Fruit fly (Drosophila melanogaster) whole organism, wandering third instar larva: Measurements from ENCODE around the gene Idgf1.

Experiments
- Myc ChIP-seq: fragments of >200 bp; optimal IDR thresholded peaks from 2 replicates; lab custom pipeline; 2017
- Rel ChIP-seq, 2 experiments: fragments of 200-800 bp; sonication (Bioruptor generic) in 1 of 2; optimal IDR thresholded peaks; 2 replicates in 1 of 2; 3 replicates in 1 of 2; lab custom pipeline; 2016 to 2019; ENCODE audit warnings: mild to moderate bottlenecking in 2 of 2, missing biosample characterization in 2 of 2, missing genetic modification characterization in 2 of 2, moderate library complexity in 1 of 2
- Vsx2 ChIP-seq: fragments of 200-300, 225-300 bp; sonication (Bioruptor generic); optimal IDR thresholded peaks from 2 replicates; lab custom pipeline; 2018; ENCODE audit warnings: missing biosample characterization, missing genetic modification characterization; ENCODE audit not compliant: partially characterized antibody
- rgr ChIP-seq: fragments of 200-800 bp; sonication (Bioruptor generic); optimal IDR thresholded peaks from 3 replicates; lab custom pipeline; 2016; ENCODE audit warnings: missing biosample characterization, mild to moderate bottlenecking, missing genetic modification characterization
- usp ChIP-seq: fragments of >200 bp; optimal IDR thresholded peaks from 2 replicates; lab custom pipeline; 2017; ENCODE audit warnings: missing biosample characterization, missing genetic modification characterization

DNA sequence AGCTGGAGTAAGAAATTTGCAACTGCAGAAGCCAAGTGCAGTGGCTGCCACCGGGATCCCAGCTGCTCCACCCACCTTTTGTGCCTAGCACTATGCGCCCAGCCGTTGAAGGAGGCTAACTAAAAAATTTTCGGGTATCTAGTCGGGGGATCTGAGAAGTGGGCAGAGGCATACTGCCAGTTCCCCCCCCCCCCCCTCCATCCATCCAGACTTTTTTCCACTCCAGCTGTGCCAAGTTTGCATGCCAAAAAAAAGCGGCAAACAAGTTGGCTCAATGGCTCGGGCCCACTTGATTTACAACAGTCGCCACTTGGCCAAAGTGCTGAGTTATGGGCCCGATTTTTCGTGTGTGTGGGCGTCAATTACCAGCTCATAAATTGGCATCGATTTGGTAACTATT, 47.6 kb upstream of the Idgf1 start:
- no peak for TF ChIP-seq Vsx2 (GFP tag; lab: Kevin White, UChicago)
- TF ChIP-seq Rel (GFP tag; optimal IDR thresholded peaks at IDR 0.05; lab: Kevin White, UChicago): no peak
- no peak for TF ChIP-seq Rel (tag; optimal IDR thresholded peaks at IDR 0.05; lab: Kevin White, UChicago)
- no peak for TF ChIP-seq Myc
- TF ChIP-seq usp (GFP tag; lab: Kevin White, UChicago): no peak
- TF ChIP-seq rgr (GFP tag; lab: Kevin White, UChicago): no peak
